Worm (Caenorhabditis elegans): ENCODE data around the gene F46C3.6.

ce11 chrX:11411675-11412074 lies 8.2 kb downstream of the F46C3.6 start:
- TF ChIP-seq ztf-4 (tag; optimal IDR thresholded peaks at IDR 0.05) (no peak), nhr-25 (tag; optimal IDR thresholded peaks at IDR 0.05) (no peak), ceh-16 (tag; optimal IDR thresholded peaks at IDR 0.05) (no peak), skn-1 (tag; optimal IDR thresholded peaks at IDR 0.05) (no peak), lin-13 (GFP tag; optimal IDR thresholded peaks at IDR 0.05) (no peak), fos-1 (tag; optimal IDR thresholded peaks at IDR 0.05) (no peak), nhr-12 (tag; optimal IDR thresholded peaks at IDR 0.05) (no peak), snpc-4 (tag; optimal IDR thresholded peaks at IDR 0.05) (no peak), ceh-82 (tag; optimal IDR thresholded peaks at IDR 0.05) (no peak), lin-39 (tag; optimal IDR thresholded peaks at IDR 0.05) (no peak)
